Fruit fly (Drosophila melanogaster): ENCODE results near the gene CG32301.

- no peak for TF ChIP-seq CG8478 (optimal IDR thresholded peaks at IDR 0.05)
- no peak for TF ChIP-seq EcR (GFP tag; optimal IDR thresholded peaks at IDR 0.05)
- TF ChIP-seq psq (optimal IDR thresholded peaks at IDR 0.05): no peak
- no peak for TF ChIP-seq pan (optimal IDR thresholded peaks at IDR 0.05)
- no peak for TF ChIP-seq Dll (optimal IDR thresholded peaks at IDR 0.05)
- TF ChIP-seq usp (GFP tag; optimal IDR thresholded peaks at IDR 0.05): no peak
Observed at dm6 chr3L:2228367-2229171, 15.7 kb upstream of the CG32301 start.
